Worm (Caenorhabditis elegans) whole organism, L2 larva: ENCODE measurements around the gene F57G9.7.

ENCODE experiments used
- F13H6.1 ChIP-seq: sonication (generic microtip); optimal IDR thresholded peaks from 2 replicates; lab custom pipeline; 2016; ENCODE audit warnings: missing genetic modification characterization, missing compliant biosample characterization
- aly-2 ChIP-seq: fragments of 150-350 bp; optimal IDR thresholded peaks from 2 replicates; lab custom pipeline; 2014; ENCODE audit warnings: missing biosample characterization, missing genetic modification characterization
- ama-1 ChIP-seq: fragments of 150-350 bp; optimal IDR thresholded peaks from 2 replicates; lab custom pipeline; 2018; ENCODE audit warnings: inconsistent platforms
- egl-27 ChIP-seq: sonication (generic microtip); optimal IDR thresholded peaks from 3 replicates; lab custom pipeline; 2017; ENCODE audit warnings: missing biosample characterization, missing genetic modification reagents, missing genetic modification characterization
- elt-3 ChIP-seq: sonication (generic microtip); optimal IDR thresholded peaks from 2 replicates; lab custom pipeline; 2017; ENCODE audit warnings: missing biosample characterization, missing genetic modification characterization
- nhr-10 ChIP-seq: sonication (generic microtip); optimal IDR thresholded peaks from 2 replicates; lab custom pipeline; 2017; ENCODE audit warnings: missing biosample characterization, missing genetic modification characterization
- nhr-11 ChIP-seq: fragments of 150-350 bp; optimal IDR thresholded peaks from 2 replicates; lab custom pipeline; 2014; ENCODE audit warnings: missing biosample characterization, missing genetic modification characterization
- nhr-77 ChIP-seq: fragments of 150-350 bp; optimal IDR thresholded peaks from 2 replicates; lab custom pipeline; 2014; ENCODE audit warnings: missing biosample characterization, missing genetic modification characterization
- snpc-4 ChIP-seq: fragments of 150-350 bp; optimal IDR thresholded peaks from 2 replicates; lab custom pipeline; 2014; ENCODE audit warnings: missing biosample characterization, missing genetic modification characterization
- unc-39 ChIP-seq: fragments of 150-350 bp; optimal IDR thresholded peaks from 2 replicates; lab custom pipeline; 2014; ENCODE audit warnings: missing biosample characterization, missing genetic modification characterization
- unc-62 ChIP-seq: fragments of 150-350 bp; optimal IDR thresholded peaks from 2 replicates; lab custom pipeline; 2014; ENCODE audit warnings: missing biosample characterization, missing genetic modification reagents, missing genetic modification characterization
- zag-1 ChIP-seq: fragments of 150-350 bp; optimal IDR thresholded peaks from 2 replicates; lab custom pipeline; 2014; ENCODE audit warnings: missing biosample characterization, missing genetic modification characterization
- ztf-4 ChIP-seq: fragments of 150-350 bp; optimal IDR thresholded peaks from 2 replicates; lab custom pipeline; 2014; ENCODE audit warnings: missing biosample characterization, missing genetic modification characterization

ce11 chrII:12412417-12412816, 14.9 kb upstream of the F57G9.7 start, which contains the start of gene Y57A10C.1:
- TF ChIP-seq F13H6.1 (tag; lab: Kevin White, UChicago) (no peak), ama-1 (lab: Kevin White, UChicago) (no peak), snpc-4 (no peak), nhr-11 (tag; lab: Kevin White, UChicago) (no peak), ztf-4 (no peak), nhr-10 (no peak), zag-1 (tag; lab: Kevin White, UChicago) (no peak), aly-2 (no peak), egl-27 (no peak), unc-62 (GFP tag; lab: Kevin White, UChicago) (no peak), elt-3 (tag; lab: Kevin White, UChicago) (no peak), nhr-77 (tag; lab: Kevin White, UChicago) (no peak), unc-39 (tag; lab: Kevin White, UChicago) (no peak)
